Fruit fly (Drosophila melanogaster): ENCODE data around the gene Ugt304A1.
A peak's percentile ranks its signal among the peaks of the same experiment; 100 is the strongest.

Ugt304A1 gene

DNA sequence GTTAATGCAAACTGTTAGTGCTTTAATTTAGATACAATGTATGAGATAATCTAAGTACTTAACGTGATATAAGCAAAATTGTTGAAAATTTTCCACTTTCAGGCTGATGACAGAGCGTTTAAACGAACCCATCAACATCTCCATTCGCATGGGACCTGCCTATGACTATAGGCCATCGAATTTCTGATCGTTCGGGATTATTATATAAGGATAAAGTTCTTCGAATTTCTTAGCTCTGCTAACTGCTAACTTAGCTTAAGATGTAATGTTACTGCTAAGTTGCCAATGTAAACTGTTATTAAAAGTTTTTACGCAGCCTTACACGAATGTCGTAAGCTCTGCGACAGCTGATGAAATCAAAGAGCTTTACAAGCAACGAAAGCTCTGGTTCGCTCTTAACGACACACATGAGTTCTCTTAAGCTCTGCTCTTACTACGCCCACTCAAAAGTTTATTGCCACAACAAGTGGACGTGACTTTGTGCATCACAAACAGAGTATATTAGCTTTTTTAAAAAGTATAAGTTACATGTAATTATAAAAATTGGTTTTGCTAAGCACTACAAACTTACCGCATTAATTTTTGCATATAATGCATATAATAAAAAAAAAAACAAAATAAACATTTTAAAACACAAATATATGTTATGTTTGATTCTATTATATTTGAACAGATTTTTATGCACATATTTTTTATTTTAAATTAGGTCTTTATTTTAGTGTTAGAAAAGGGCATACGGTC lies 21.6 kb upstream of the Ugt304A1 start (continued):
- TF ChIP-seq Atf-2 (GFP tag; optimal IDR thresholded peaks at IDR 0.05) (peak; percentile 74), CG9797 (GFP tag; optimal IDR thresholded peaks at IDR 0.05) (peak; percentile 33), BEAF-32 (GFP tag; optimal IDR thresholded peaks at IDR 0.05) (peak; percentile 14), sisA (GFP tag; IDR thresholded peaks at IDR 0.05) (peak; percentile 99), ttk (GFP tag; IDR thresholded peaks at IDR 0.05) (peak; percentile 98), CG11696 (GFP tag; IDR thresholded peaks at IDR 0.05) (peak; percentile 86), Taf1 (GFP tag; IDR thresholded peaks at IDR 0.05) (peak; percentile 94), run (tag; optimal IDR thresholded peaks at IDR 0.05) (peak; percentile 98), vfl (GFP tag; optimal IDR thresholded peaks at IDR 0.05) (peak; percentile 76), CG10209 (GFP tag; optimal IDR thresholded peaks at IDR 0.05) (peak; percentile 99), pita (GFP tag; optimal IDR thresholded peaks at IDR 0.05) (no peak), Ada2b (GFP tag; IDR thresholded peaks at IDR 0.05) (peak; percentile 97), CG17385 (GFP tag; optimal IDR thresholded peaks at IDR 0.05) (peak; percentile 96), Ets97D (GFP tag; optimal IDR thresholded peaks at IDR 0.05) (peak; percentile 85), H2.0 (GFP tag; IDR thresholded peaks at IDR 0.05) (peak; percentile 96), Fer1 (GFP tag; optimal IDR thresholded peaks at IDR 0.05) (peak; percentile 99), NfI (GFP tag; optimal IDR thresholded peaks at IDR 0.05) (peak; percentile 98), CG12744 (GFP tag; optimal IDR thresholded peaks at IDR 0.05) (peak; percentile 63), slp2 (GFP tag; optimal IDR thresholded peaks at IDR 0.05) (peak; percentile 95), nom (GFP tag; optimal IDR thresholded peaks at IDR 0.05) (peak; percentile 89), gro (GFP tag; optimal IDR thresholded peaks at IDR 0.05) (peak; percentile 41), Dref (GFP tag; IDR thresholded peaks at IDR 0.05) (peak; percentile 44), Xbp1 (GFP tag; optimal IDR thresholded peaks at IDR 0.05) (peak; percentile 97), dimm (GFP tag; IDR thresholded peaks at IDR 0.05) (peak; percentile 94), CG2116 (GFP tag; optimal IDR thresholded peaks at IDR 0.05) (peak; percentile 79), luna (GFP tag; optimal IDR thresholded peaks at IDR 0.05) (peak; percentile 52), amos (GFP tag; IDR thresholded peaks at IDR 0.05; ENCODE audit: partially characterized antibody) (no peak; the same call in 1 of the 2 replicates), CG18599 (GFP tag; optimal IDR thresholded peaks at IDR 0.05) (peak; percentile 99), Dip2 (GFP tag; IDR thresholded peaks at IDR 0.05) (peak; percentile 80), ab (GFP tag; optimal IDR thresholded peaks at IDR 0.05) (no peak), CG7786 (GFP tag; optimal IDR thresholded peaks at IDR 0.05) (peak; percentile 86), toy (GFP tag; IDR thresholded peaks at IDR 0.05) (peak; percentile 93), CG1603 (tag; optimal IDR thresholded peaks at IDR 0.05) (peak; percentile 61), Atf6 (GFP tag; IDR thresholded peaks at IDR 0.05) (peak; percentile 99), CG11085 (GFP tag; IDR thresholded peaks at IDR 0.05) (peak; percentile 96), grn (GFP tag; optimal IDR thresholded peaks at IDR 0.05) (no peak), insv (GFP tag; optimal IDR thresholded peaks at IDR 0.05) (peak in 1 of 2 experiments; percentile 79), CG42726 (GFP tag; IDR thresholded peaks at IDR 0.05; ENCODE audit: partially characterized antibody) (no peak), CG17912 (GFP tag; optimal IDR thresholded peaks at IDR 0.05) (peak; percentile 85), CG15073 (GFP tag; optimal IDR thresholded peaks at IDR 0.05) (peak; percentile 70), CG34422 (GFP tag; IDR thresholded peaks at IDR 0.05) (peak; percentile 98), bab2 (GFP tag; optimal IDR thresholded peaks at IDR 0.05) (peak; percentile 98), D19A (tag; optimal IDR thresholded peaks at IDR 0.05) (peak; percentile 99), HLH3B (GFP tag; IDR thresholded peaks at IDR 0.05) (peak; percentile 98), CG18011 (GFP tag; optimal IDR thresholded peaks at IDR 0.05) (peak; percentile 90), CG9817 (tag; optimal IDR thresholded peaks at IDR 0.05) (peak; percentile 98), zfh2 (GFP tag; optimal IDR thresholded peaks at IDR 0.05) (peak; percentile 94), CG1647 (GFP tag; optimal IDR thresholded peaks at IDR 0.05) (peak; percentile 81), bsh (GFP tag; optimal IDR thresholded peaks at IDR 0.05) (peak in 1 of 2 experiments; percentile 98)
